Worm (Caenorhabditis elegans) whole organism, L2 larva: ENCODE results near the gene arl-6.

Experiments used
- C34F6.9 ChIP-seq: fragments of 150-350 bp; optimal IDR thresholded peaks from 2 replicates; lab custom pipeline; 2014; ENCODE audit warnings: missing biosample characterization, missing genetic modification characterization
- F13H6.1 ChIP-seq: sonication (generic microtip); optimal IDR thresholded peaks from 2 replicates; lab custom pipeline; 2016; ENCODE audit warnings: missing genetic modification characterization, missing compliant biosample characterization
- R02D3.7 ChIP-seq: fragments of 150-350 bp; optimal IDR thresholded peaks from 2 replicates; lab custom pipeline; 2014; ENCODE audit warnings: missing biosample characterization, missing genetic modification characterization
- Y55F3AM.14 ChIP-seq: fragments of 200-800 bp; sonication (Bioruptor generic); optimal IDR thresholded peaks from 2 replicates; lab custom pipeline; 2018; ENCODE audit warnings: mild to moderate bottlenecking, missing genetic modification characterization, missing compliant biosample characterization
- ZK546.5 ChIP-seq: sonication (generic microtip); optimal IDR thresholded peaks from 2 replicates; lab custom pipeline; 2017; ENCODE audit warnings: missing biosample characterization, missing genetic modification characterization
- alr-1 ChIP-seq: fragments of 150-350 bp; optimal IDR thresholded peaks from 2 replicates; lab custom pipeline; 2014; ENCODE audit warnings: missing biosample characterization, missing genetic modification characterization
- aly-2 ChIP-seq: fragments of 150-350 bp; optimal IDR thresholded peaks from 2 replicates; lab custom pipeline; 2014; ENCODE audit warnings: missing biosample characterization, missing genetic modification characterization
- ceh-16 ChIP-seq: fragments of 150-350 bp; optimal IDR thresholded peaks from 2 replicates; lab custom pipeline; 2014; ENCODE audit warnings: missing biosample characterization, missing genetic modification characterization
- ceh-82 ChIP-seq: fragments of 150-350 bp; optimal IDR thresholded peaks from 2 replicates; lab custom pipeline; 2014; ENCODE audit warnings: missing biosample characterization, missing genetic modification characterization
- crh-2 ChIP-seq: sonication (generic microtip); optimal IDR thresholded peaks from 2 replicates; lab custom pipeline; 2017; ENCODE audit warnings: missing biosample characterization, missing genetic modification characterization
- dmd-4 ChIP-seq: sonication (generic microtip); optimal IDR thresholded peaks from 2 replicates; lab custom pipeline; 2017; ENCODE audit warnings: missing biosample characterization, missing genetic modification characterization
- elt-1 ChIP-seq: fragments of 150-350 bp; optimal IDR thresholded peaks from 2 replicates; lab custom pipeline; 2014; ENCODE audit warnings: missing biosample characterization, missing genetic modification characterization
- elt-3 ChIP-seq: sonication (generic microtip); optimal IDR thresholded peaks from 2 replicates; lab custom pipeline; 2017; ENCODE audit warnings: missing biosample characterization, missing genetic modification characterization
- fos-1 ChIP-seq: fragments of 150-350 bp; optimal IDR thresholded peaks from 2 replicates; lab custom pipeline; 2014; ENCODE audit warnings: missing biosample characterization, missing genetic modification characterization
- gmeb-1 ChIP-seq: fragments of 150-350 bp; optimal IDR thresholded peaks from 2 replicates; lab custom pipeline; 2014; ENCODE audit warnings: missing biosample characterization, missing genetic modification characterization
- lin-13 ChIP-seq: fragments of 150-350 bp; optimal IDR thresholded peaks from 2 replicates; lab custom pipeline; 2014; ENCODE audit warnings: missing biosample characterization, missing genetic modification reagents, missing genetic modification characterization
- lin-39 ChIP-seq: fragments of 150-350 bp; optimal IDR thresholded peaks from 2 replicates; lab custom pipeline; 2014; ENCODE audit warnings: missing biosample characterization, missing genetic modification reagents, missing genetic modification characterization
- lsy-2 ChIP-seq, 2 experiments: fragments of 150-350 bp in 1 of 2; sonication (generic microtip) in 1 of 2; optimal IDR thresholded peaks; 2 replicates each; lab custom pipeline; 2014 to 2017; ENCODE audit warnings: missing biosample characterization in 2 of 2, missing genetic modification characterization in 2 of 2
- mab-5 ChIP-seq: fragments of 150-350 bp; optimal IDR thresholded peaks from 2 replicates; lab custom pipeline; 2014; ENCODE audit warnings: missing biosample characterization, missing genetic modification characterization
- mbf-1 ChIP-seq: sonication (generic microtip); optimal IDR thresholded peaks from 2 replicates; lab custom pipeline; 2017; ENCODE audit warnings: missing biosample characterization, missing genetic modification characterization
- nhr-10 ChIP-seq: sonication (generic microtip); optimal IDR thresholded peaks from 2 replicates; lab custom pipeline; 2017; ENCODE audit warnings: missing biosample characterization, missing genetic modification characterization
- nhr-11 ChIP-seq: fragments of 150-350 bp; optimal IDR thresholded peaks from 2 replicates; lab custom pipeline; 2014; ENCODE audit warnings: missing biosample characterization, missing genetic modification characterization
- nhr-12 ChIP-seq: fragments of 150-350 bp; optimal IDR thresholded peaks from 2 replicates; lab custom pipeline; 2014; ENCODE audit warnings: missing biosample characterization, missing genetic modification characterization
- nhr-129 ChIP-seq: fragments of 150-350 bp; optimal IDR thresholded peaks from 2 replicates; lab custom pipeline; 2014; ENCODE audit warnings: missing biosample characterization, missing genetic modification characterization
- nhr-21 ChIP-seq: fragments of 150-350 bp; optimal IDR thresholded peaks from 2 replicates; lab custom pipeline; 2014; ENCODE audit warnings: missing biosample characterization, missing genetic modification characterization
- nhr-23 ChIP-seq: fragments of 150-350 bp; optimal IDR thresholded peaks from 2 replicates; lab custom pipeline; 2014; ENCODE audit warnings: missing biosample characterization, missing genetic modification reagents, missing genetic modification characterization
- nhr-237 ChIP-seq: fragments of 150-350 bp; optimal IDR thresholded peaks from 2 replicates; lab custom pipeline; 2014; ENCODE audit warnings: missing biosample characterization, missing genetic modification characterization
- nhr-25 ChIP-seq: fragments of 150-350 bp; sonication (generic microtip); optimal IDR thresholded peaks from 3 replicates; lab custom pipeline; 2014; ENCODE audit warnings: missing biosample characterization, missing genetic modification characterization
- nhr-6 ChIP-seq: fragments of 150-350 bp; optimal IDR thresholded peaks from 2 replicates; lab custom pipeline; 2014; ENCODE audit warnings: missing biosample characterization, missing genetic modification characterization
- nhr-77 ChIP-seq: fragments of 150-350 bp; optimal IDR thresholded peaks from 2 replicates; lab custom pipeline; 2014; ENCODE audit warnings: missing biosample characterization, missing genetic modification characterization
- peb-1 ChIP-seq: fragments of 150-350 bp; optimal IDR thresholded peaks from 2 replicates; lab custom pipeline; 2014; ENCODE audit warnings: missing biosample characterization, missing genetic modification characterization
- skn-1 ChIP-seq: sonication (generic microtip); optimal IDR thresholded peaks from 2 replicates; lab custom pipeline; 2017; ENCODE audit warnings: missing biosample characterization, missing genetic modification characterization
- sma-9 ChIP-seq, 2 experiments: fragments of 150-350 bp in 1 of 2; sonication (generic microtip) in 1 of 2; optimal IDR thresholded peaks; 2 replicates each; lab custom pipeline; 2014 to 2016; ENCODE audit warnings: missing genetic modification characterization in 2 of 2, mild to moderate bottlenecking in 1 of 2, missing biosample characterization in 1 of 2, missing compliant biosample characterization in 1 of 2, missing genetic modification reagents in 1 of 2, moderate library complexity in 1 of 2
- snpc-4 ChIP-seq: fragments of 150-350 bp; optimal IDR thresholded peaks from 2 replicates; lab custom pipeline; 2014; ENCODE audit warnings: missing biosample characterization, missing genetic modification characterization
- unc-55 ChIP-seq: fragments of 150-350 bp; sonication (generic microtip); optimal IDR thresholded peaks from 3 replicates; lab custom pipeline; 2014; ENCODE audit warnings: missing biosample characterization, missing genetic modification reagents, missing genetic modification characterization
- unc-62 ChIP-seq: fragments of 150-350 bp; optimal IDR thresholded peaks from 2 replicates; lab custom pipeline; 2014; ENCODE audit warnings: missing biosample characterization, missing genetic modification reagents, missing genetic modification characterization
- zag-1 ChIP-seq: fragments of 150-350 bp; optimal IDR thresholded peaks from 2 replicates; lab custom pipeline; 2014; ENCODE audit warnings: missing biosample characterization, missing genetic modification characterization
- ztf-1 ChIP-seq: fragments of 200-800 bp; sonication (Bioruptor generic); conservative IDR thresholded peaks from 2 replicates; pipeline ENCODE4 v1.3.6; 2022; ENCODE audit warnings: missing genetic modification characterization, missing compliant biosample characterization
- ztf-4 ChIP-seq: fragments of 150-350 bp; optimal IDR thresholded peaks from 2 replicates; lab custom pipeline; 2014; ENCODE audit warnings: missing biosample characterization, missing genetic modification characterization

Gene arl-6

ce11 chrIII:4849739-4850138, 35.1 kb upstream of the arl-6 start, which contains the start of gene nonu-1:
TSS of gene nonu-1 (minus strand) at chrIII:4849907.
- no peak for TF ChIP-seq mab-5 (tag; lab: Kevin White, UChicago)
- TF ChIP-seq ztf-4 (tag; lab: Kevin White, UChicago): no peak
- TF ChIP-seq Y55F3AM.14 (GFP tag; lab: Kevin White, UChicago): no peak
- TF ChIP-seq unc-62 (GFP tag; lab: Kevin White, UChicago): no peak
- no peak for TF ChIP-seq nhr-21 (tag; lab: Kevin White, UChicago)
- TF ChIP-seq zag-1 (tag; lab: Kevin White, UChicago): no peak
- TF ChIP-seq nhr-23 (tag; lab: Kevin White, UChicago): no peak
- no peak for TF ChIP-seq dmd-4 (tag; lab: Kevin White, UChicago)
- TF ChIP-seq aly-2 (tag; lab: Kevin White, UChicago): no peak
- TF ChIP-seq ztf-1: no peak
- no peak for TF ChIP-seq nhr-237 (tag; lab: Kevin White, UChicago)
- TF ChIP-seq sma-9 (GFP tag; optimal IDR thresholded peaks at IDR 0.05; lab: Kevin White, UChicago): no peak
- no peak for TF ChIP-seq sma-9 (tag; optimal IDR thresholded peaks at IDR 0.05; lab: Kevin White, UChicago)
- no peak for TF ChIP-seq nhr-6 (tag; lab: Kevin White, UChicago)
- TF ChIP-seq nhr-25 (tag; lab: Kevin White, UChicago): no peak
- no peak for TF ChIP-seq R02D3.7 (tag; lab: Kevin White, UChicago)
- TF ChIP-seq ceh-82: no peak
- no peak for TF ChIP-seq lsy-2 (tag; optimal IDR thresholded peaks at IDR 0.05; lab: Kevin White, UChicago)
- TF ChIP-seq ceh-16 (tag; lab: Kevin White, UChicago): no peak
- no peak for TF ChIP-seq nhr-12 (tag; lab: Kevin White, UChicago)

- TF ChIP-seq alr-1 (tag; lab: Kevin White, UChicago) (no peak), Y55F3AM.14 (GFP tag; lab: Kevin White, UChicago) (no peak), peb-1 (no peak), snpc-4 (tag; lab: Kevin White, UChicago) (no peak), C34F6.9 (tag; lab: Kevin White, UChicago) (no peak), mbf-1 (tag; lab: Kevin White, UChicago) (no peak), skn-1 (tag; lab: Kevin White, UChicago) (no peak), lsy-2 (tag; optimal IDR thresholded peaks at IDR 0.05; lab: Kevin White, UChicago) (no peak), ceh-82 (no peak), elt-1 (tag; lab: Kevin White, UChicago) (no peak), ZK546.5 (tag; lab: Kevin White, UChicago) (no peak), lin-13 (GFP tag; lab: Kevin White, UChicago) (no peak), sma-9 (GFP tag; optimal IDR thresholded peaks at IDR 0.05; lab: Kevin White, UChicago) (no peak), sma-9 (tag; optimal IDR thresholded peaks at IDR 0.05; lab: Kevin White, UChicago) (no peak), nhr-12 (tag; lab: Kevin White, UChicago) (no peak), fos-1 (no peak), dmd-4 (tag; lab: Kevin White, UChicago) (no peak), nhr-129 (tag; lab: Kevin White, UChicago) (no peak), ceh-16 (tag; lab: Kevin White, UChicago) (no peak), lin-39 (tag; lab: Kevin White, UChicago) (no peak), ztf-4 (tag; lab: Kevin White, UChicago) (no peak)
- TF ChIP-seq, all 48 proteins: peak for 0
Measured at ce11 chrIII:4844327-4844726, 29.7 kb upstream of the arl-6 start, which contains the start of the genes clec-157 and fkh-5. TSS of gene clec-157 (minus strand) at chrIII:4844427. TSS of gene fkh-5 (plus strand) at chrIII:4844662.

ce11 chrIII:4842173-4842572, 27.5 kb upstream of the arl-6 start, which contains the start of gene clec-156:
TSS of gene clec-156 (minus strand) at chrIII:4842273.
- no peak for TF ChIP-seq nhr-23 (tag; lab: Kevin White, UChicago)
- TF ChIP-seq zag-1 (tag; lab: Kevin White, UChicago): no peak
- TF ChIP-seq lin-39 (tag; lab: Kevin White, UChicago): no peak
- no peak for TF ChIP-seq ZK546.5 (tag; lab: Kevin White, UChicago)
- TF ChIP-seq nhr-77 (tag; lab: Kevin White, UChicago): no peak
- TF ChIP-seq elt-3 (tag; lab: Kevin White, UChicago): no peak
- no peak for TF ChIP-seq skn-1 (tag; lab: Kevin White, UChicago)
- no peak for TF ChIP-seq fos-1
- TF ChIP-seq mab-5 (tag; lab: Kevin White, UChicago): no peak
- TF ChIP-seq elt-1 (tag; lab: Kevin White, UChicago): no peak
- no peak for TF ChIP-seq mbf-1 (tag; lab: Kevin White, UChicago)
- TF ChIP-seq ceh-16 (tag; lab: Kevin White, UChicago): no peak
- no peak for TF ChIP-seq crh-2 (tag; lab: Kevin White, UChicago)
- no peak for TF ChIP-seq aly-2 (tag; lab: Kevin White, UChicago)
- no peak for TF ChIP-seq alr-1 (tag; lab: Kevin White, UChicago)

ce11 chrIII:4837429-4837828, 22.8 kb upstream of the arl-6 start, which contains the start of the genes acbp-7 and F26A1.19:
TSS of gene acbp-7 (plus strand) at chrIII:4837729.
TSS of gene F26A1.19 (plus strand) at chrIII:4837731.
- TF ChIP-seq nhr-25 (tag; lab: Kevin White, UChicago): no peak
- TF ChIP-seq nhr-11 (tag; lab: Kevin White, UChicago): no peak
- no peak for TF ChIP-seq nhr-129 (tag; lab: Kevin White, UChicago)
- no peak for TF ChIP-seq F13H6.1 (tag; lab: Kevin White, UChicago)
- no peak for TF ChIP-seq lsy-2 (tag; optimal IDR thresholded peaks at IDR 0.05; lab: Kevin White, UChicago)
- TF ChIP-seq ceh-16 (tag; lab: Kevin White, UChicago): no peak
- no peak for TF ChIP-seq mbf-1 (tag; lab: Kevin White, UChicago)
- TF ChIP-seq dmd-4 (tag; lab: Kevin White, UChicago): no peak
- no peak for TF ChIP-seq gmeb-1
- TF ChIP-seq zag-1 (tag; lab: Kevin White, UChicago): no peak
- TF ChIP-seq unc-62 (GFP tag; lab: Kevin White, UChicago): no peak
- TF ChIP-seq ZK546.5 (tag; lab: Kevin White, UChicago): no peak
- TF ChIP-seq ztf-1: no peak
- TF ChIP-seq unc-55 (GFP tag; lab: Kevin White, UChicago): no peak
- no peak for TF ChIP-seq elt-1 (tag; lab: Kevin White, UChicago)
- no peak for TF ChIP-seq aly-2 (tag; lab: Kevin White, UChicago)
- TF ChIP-seq alr-1 (tag; lab: Kevin White, UChicago): no peak
- TF ChIP-seq mab-5 (tag; lab: Kevin White, UChicago): no peak
- no peak for TF ChIP-seq nhr-10 (tag; lab: Kevin White, UChicago)
